Worm (Caenorhabditis elegans) whole organism, L1 larva: ENCODE data around the gene C27A2.12.
A peak's percentile ranks its signal among the peaks of the same experiment; 100 is the strongest.

Experiments
- F16B12.6 ChIP-seq: fragments of 150-350 bp; optimal IDR thresholded peaks from 2 replicates; lab custom pipeline; 2014; ENCODE audit warnings: missing biosample characterization, missing genetic modification characterization
- alr-1 ChIP-seq: fragments of 200-800 bp; sonication (Bioruptor generic); optimal IDR thresholded peaks from 2 replicates; lab custom pipeline; 2018; ENCODE audit warnings: borderline replicate concordance, mild to moderate bottlenecking, missing genetic modification characterization, missing compliant biosample characterization
- aly-2 ChIP-seq: fragments of 150-350 bp; optimal IDR thresholded peaks from 2 replicates; lab custom pipeline; 2014; ENCODE audit warnings: missing biosample characterization, missing genetic modification characterization
- ceh-63 ChIP-seq: fragments of 200-800 bp; sonication (Bioruptor generic); optimal IDR thresholded peaks from 2 replicates; lab custom pipeline; 2018; ENCODE audit warnings: mild to moderate bottlenecking, missing genetic modification characterization, missing compliant biosample characterization
- ceh-82 ChIP-seq, 3 experiments: fragments of 150-350 bp in 1 of 3; sonication (generic microtip) in 2 of 3; optimal IDR thresholded peaks; 2 replicates each; lab custom pipeline; 2014 to 2017; ENCODE audit warnings: missing biosample characterization in 3 of 3, missing genetic modification characterization in 3 of 3
- ceh-88 ChIP-seq: fragments of 200-800 bp; sonication (Bioruptor generic); IDR thresholded peaks from 2 replicates; pipeline ENCODE4 v1.3.6; 2022; ENCODE audit warnings: missing genetic modification characterization, missing compliant biosample characterization
- ces-1 ChIP-seq: fragments of 150-350 bp; optimal IDR thresholded peaks from 2 replicates; lab custom pipeline; 2014; ENCODE audit warnings: missing biosample characterization, missing genetic modification reagents, missing genetic modification characterization
- efl-1 ChIP-seq, 4 experiments: fragments of 150-350 bp; optimal IDR thresholded peaks in 3 of 4; peaks in 1 of 4; 1 replicate in 1 of 4; 2 replicates in 3 of 4; lab custom pipeline; 2014; ENCODE audit warnings: missing biosample characterization in 2 of 4, missing genetic modification characterization in 2 of 4, missing genetic modification reagents in 2 of 4
- egl-13 ChIP-seq: sonication (generic microtip); optimal IDR thresholded peaks from 2 replicates; lab custom pipeline; 2016; ENCODE audit warnings: missing genotype, missing genetic modification reagents, missing genetic modification characterization, missing compliant biosample characterization
- elt-2 ChIP-seq: sonication (generic microtip); optimal IDR thresholded peaks from 2 replicates; lab custom pipeline; 2016; ENCODE audit warnings: missing genetic modification characterization, mild to moderate bottlenecking, inconsistent platforms, missing compliant biosample characterization, missing genetic modification reagents
- ets-5 ChIP-seq: fragments of 200-800 bp; sonication (Bioruptor generic); IDR thresholded peaks from 2 replicates; pipeline ENCODE4 v1.3.6; 2022; ENCODE audit warnings: missing genetic modification characterization, missing compliant biosample characterization
- fkh-4 ChIP-seq: sonication (generic microtip); optimal IDR thresholded peaks from 2 replicates; lab custom pipeline; 2016; ENCODE audit warnings: missing compliant biosample characterization, missing genetic modification characterization, borderline replicate concordance
- fkh-8 ChIP-seq: sonication (generic microtip); optimal IDR thresholded peaks from 2 replicates; lab custom pipeline; 2016; ENCODE audit warnings: mild to moderate bottlenecking, missing genetic modification characterization, missing compliant biosample characterization
- fos-1 ChIP-seq: fragments of 150-350 bp; optimal IDR thresholded peaks from 2 replicates; lab custom pipeline; 2014; ENCODE audit warnings: missing biosample characterization, missing genetic modification characterization
- grh-1 ChIP-seq: fragments of 200-800 bp; sonication (Bioruptor generic); IDR thresholded peaks from 2 replicates; pipeline ENCODE4 v1.3.6; 2022; ENCODE audit warnings: missing genetic modification reagents, missing genetic modification characterization, missing compliant biosample characterization
- hpl-2 ChIP-seq: fragments of 150-350 bp; optimal IDR thresholded peaks from 2 replicates; lab custom pipeline; 2014; ENCODE audit warnings: missing biosample characterization, missing genetic modification reagents, missing genetic modification characterization
- isw-1 ChIP-seq: fragments of 200-800 bp; sonication (Bioruptor generic); IDR thresholded peaks from 2 replicates; pipeline ENCODE4 v1.3.6; 2022; ENCODE audit warnings: missing genetic modification characterization, missing compliant biosample characterization
- lin-35 ChIP-seq, 2 experiments: fragments of 150-350 bp; optimal IDR thresholded peaks; 2 replicates each; lab custom pipeline; 2014; ENCODE audit warnings: missing biosample characterization in 2 of 2, missing genetic modification characterization in 2 of 2, missing genetic modification reagents in 2 of 2
- lin-39 ChIP-seq: fragments of 150-350 bp; optimal IDR thresholded peaks from 2 replicates; lab custom pipeline; 2014; ENCODE audit warnings: missing biosample characterization, missing genetic modification reagents, missing genetic modification characterization
- lsy-2 ChIP-seq, 2 experiments: fragments of 150-350 bp; optimal IDR thresholded peaks; 2 replicates each; lab custom pipeline; 2014; ENCODE audit warnings: missing biosample characterization in 2 of 2, missing genetic modification characterization in 2 of 2
- mep-1 ChIP-seq: fragments of 150-350 bp; optimal IDR thresholded peaks from 2 replicates; lab custom pipeline; 2014; ENCODE audit warnings: missing biosample characterization, missing genetic modification characterization
- nhr-20 ChIP-seq: sonication (generic microtip); optimal IDR thresholded peaks from 2 replicates; lab custom pipeline; 2016; ENCODE audit warnings: mild to moderate bottlenecking, missing genetic modification characterization, missing compliant biosample characterization
- nhr-28 ChIP-seq: fragments of 150-350 bp; optimal IDR thresholded peaks from 2 replicates; lab custom pipeline; 2014; ENCODE audit warnings: missing biosample characterization, missing genetic modification characterization
- nhr-76 ChIP-seq: sonication (generic microtip); optimal IDR thresholded peaks from 2 replicates; lab custom pipeline; 2017; ENCODE audit warnings: missing biosample characterization, missing genetic modification characterization
- nhr-77 ChIP-seq: fragments of 150-350 bp; optimal IDR thresholded peaks from 2 replicates; lab custom pipeline; 2014; ENCODE audit warnings: missing biosample characterization, missing genetic modification characterization
- nhr-84 ChIP-seq: sonication (generic microtip); optimal IDR thresholded peaks from 2 replicates; lab custom pipeline; 2017; ENCODE audit warnings: missing biosample characterization, missing genetic modification characterization
- pax-3 ChIP-seq: fragments of 200-800 bp; sonication (Bioruptor generic); optimal IDR thresholded peaks from 2 replicates; lab custom pipeline; 2018; ENCODE audit warnings: mild to moderate bottlenecking, missing genetic modification characterization, moderate library complexity, missing compliant biosample characterization
- rnt-1 ChIP-seq: sonication (generic microtip); optimal IDR thresholded peaks from 2 replicates; lab custom pipeline; 2016; ENCODE audit warnings: mild to moderate bottlenecking, missing genetic modification characterization, moderate library complexity, missing compliant biosample characterization
- snu-23 ChIP-seq: sonication (generic microtip); optimal IDR thresholded peaks from 2 replicates; lab custom pipeline; 2016; ENCODE audit warnings: missing genetic modification characterization, missing compliant biosample characterization
- sptf-1 ChIP-seq: fragments of 150-350 bp; optimal IDR thresholded peaks from 2 replicates; lab custom pipeline; 2014; ENCODE audit warnings: missing biosample characterization, missing genetic modification characterization
- sup-37 ChIP-seq: fragments of 200-800 bp; sonication (Bioruptor generic); optimal IDR thresholded peaks from 2 replicates; lab custom pipeline; 2018; ENCODE audit warnings: mild to moderate bottlenecking, missing genetic modification characterization, missing compliant biosample characterization
- tbx-2 ChIP-seq: sonication (generic microtip); optimal IDR thresholded peaks from 2 replicates; lab custom pipeline; 2016; ENCODE audit warnings: missing genetic modification characterization, missing compliant biosample characterization
- unc-130 ChIP-seq: fragments of 150-350 bp; optimal IDR thresholded peaks from 2 replicates; lab custom pipeline; 2017; ENCODE audit warnings: missing biosample characterization, missing genetic modification characterization, inconsistent platforms
- unc-62 ChIP-seq: fragments of 150-350 bp; optimal IDR thresholded peaks from 2 replicates; lab custom pipeline; 2014; ENCODE audit warnings: missing biosample characterization, missing genetic modification reagents, missing genetic modification characterization
- unc-98 ChIP-seq: fragments of 200-800 bp; sonication (Bioruptor generic); IDR thresholded peaks from 2 replicates; pipeline ENCODE4 v1.3.6; 2022; ENCODE audit warnings: missing genetic modification characterization, missing compliant biosample characterization
- xbp-1 ChIP-seq: sonication (generic microtip); optimal IDR thresholded peaks from 2 replicates; lab custom pipeline; 2016; ENCODE audit warnings: missing genetic modification characterization, missing compliant biosample characterization
- zag-1 ChIP-seq: fragments of 150-350 bp; optimal IDR thresholded peaks from 2 replicates; lab custom pipeline; 2014; ENCODE audit warnings: missing biosample characterization, missing genetic modification characterization
- ztf-11 ChIP-seq, 2 experiments: sonication (generic microtip); optimal IDR thresholded peaks; 2 replicates each; lab custom pipeline; 2016 to 2017; ENCODE audit warnings: missing genetic modification characterization in 2 of 2, missing biosample characterization in 1 of 2, missing compliant biosample characterization in 1 of 2

C27A2.12 gene

DNA sequence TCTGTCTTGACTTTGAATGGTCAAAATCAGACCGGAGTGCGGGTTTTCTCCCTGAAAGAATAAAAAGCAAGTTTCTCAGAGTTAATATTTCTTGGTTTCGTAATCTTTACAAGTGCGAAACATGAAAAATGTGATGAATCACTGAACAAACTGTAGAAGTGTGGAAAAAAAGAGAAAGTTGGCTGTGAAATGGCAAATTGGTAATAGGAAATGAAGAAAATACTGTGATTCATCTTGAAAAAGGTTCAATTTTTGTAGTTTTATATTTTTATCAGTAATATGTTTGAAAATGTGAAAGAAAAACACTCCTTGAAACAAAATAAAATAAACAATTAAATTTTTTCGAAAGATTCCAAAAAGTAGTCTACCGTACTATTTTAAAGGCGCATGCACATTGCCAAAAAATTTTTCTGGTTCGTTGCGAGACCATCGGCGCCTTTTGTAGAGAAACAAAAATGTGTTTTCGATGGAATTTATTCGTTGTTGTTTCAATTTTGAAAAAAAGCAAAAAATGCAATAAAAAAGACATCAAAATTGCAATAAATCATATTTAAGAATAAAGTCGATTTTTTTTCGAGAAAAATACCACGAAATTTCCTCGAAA is 33.8 kb upstream of the C27A2.12 start, which contains the start of gene pld-1:
Gene pld-1, minus strand, starts transcription at position 51 of the 604 bp plus-strand sequence.
- TF ChIP-seq unc-130 (no peak), ceh-63 (GFP tag; lab: Kevin White, UChicago) (no peak), egl-13 (tag; lab: Kevin White, UChicago) (no peak), sup-37 (no peak), isw-1 (GFP tag; lab: Robert Waterston, UW) (no peak), nhr-84 (tag; lab: Kevin White, UChicago) (no peak), mep-1 (tag; lab: Kevin White, UChicago) (no peak), zag-1 (tag; lab: Kevin White, UChicago) (no peak), nhr-77 (no peak), pax-3 (tag; lab: Kevin White, UChicago) (no peak), lin-39 (tag; lab: Kevin White, UChicago) (no peak), efl-1 (optimal IDR thresholded peaks at IDR 0.05; lab: Kevin White, UChicago) (no peak), efl-1 (GFP tag; optimal IDR thresholded peaks at IDR 0.05 in 1 of 2; lab: Kevin White, UChicago) (no peak), fos-1 (tag; lab: Kevin White, UChicago) (no peak)

DNA sequence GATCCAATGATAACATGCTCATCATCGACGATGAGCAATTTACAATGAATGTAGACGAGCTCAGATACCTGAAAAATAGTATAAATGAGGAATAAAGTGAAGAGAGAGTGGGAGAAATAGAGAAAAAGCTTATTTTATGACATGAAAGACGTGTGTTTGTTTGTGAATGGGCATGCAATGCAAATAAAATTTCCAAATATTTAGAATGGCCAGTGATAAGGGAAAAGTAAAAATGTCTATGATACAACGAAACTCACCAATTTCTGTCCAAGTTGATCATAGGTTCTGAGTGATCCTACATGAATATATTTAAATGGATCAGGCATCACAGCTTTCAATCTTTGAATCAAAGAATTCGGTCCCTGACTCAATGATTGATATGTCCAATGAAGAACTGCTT is 28.2 kb upstream of the C27A2.12 start:
- TF ChIP-seq nhr-76 (tag; lab: Kevin White, UChicago) = no peak
- no peak for TF ChIP-seq lsy-2 (tag; optimal IDR thresholded peaks at IDR 0.05; lab: Kevin White, UChicago)
- no peak for TF ChIP-seq F16B12.6
- no peak for TF ChIP-seq unc-98 (GFP tag; lab: Robert Waterston, UW)
- TF ChIP-seq egl-13 (tag; lab: Kevin White, UChicago) = no peak
- TF ChIP-seq elt-2 (tag; lab: Kevin White, UChicago) = peak; percentile 91

DNA sequence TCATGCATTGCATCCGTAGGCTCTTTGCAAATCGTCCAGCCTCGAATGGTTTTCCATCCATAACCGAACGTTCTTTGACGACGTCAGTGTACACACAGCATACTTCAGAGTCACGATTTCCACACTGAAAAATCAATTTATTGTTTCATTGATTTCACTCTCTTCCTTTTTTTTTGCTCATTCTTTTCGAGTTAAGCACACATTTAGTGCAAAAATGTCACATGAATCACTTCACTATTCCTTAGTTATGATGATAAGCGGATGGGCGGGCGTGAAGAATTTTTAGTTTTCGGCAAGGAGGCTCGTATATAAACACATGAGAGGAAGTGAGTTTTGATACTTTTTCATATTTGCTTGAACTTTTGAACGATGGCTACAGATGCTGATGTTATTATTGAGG is 27.5 kb upstream of the C27A2.12 start, which contains the start of gene txt-9:
Gene txt-9, plus strand, starts transcription at position 336 of the 400 bp plus-strand sequence.
- TF ChIP-seq elt-2 (tag; lab: Kevin White, UChicago) (peak; percentile 62), nhr-20 (tag; lab: Kevin White, UChicago) (no peak), lin-35 (GFP tag; optimal IDR thresholded peaks at IDR 0.05; lab: Kevin White, UChicago) (peak in 1 of 2 experiments; percentile 13), fos-1 (tag; lab: Kevin White, UChicago) (no peak), nhr-84 (tag; lab: Kevin White, UChicago) (no peak), aly-2 (tag; lab: Kevin White, UChicago) (no peak), grh-1 (GFP tag; lab: Robert Waterston, UW) (no peak), tbx-2 (no peak), snu-23 (GFP tag; lab: Kevin White, UChicago) (no peak), unc-130 (no peak)

DNA sequence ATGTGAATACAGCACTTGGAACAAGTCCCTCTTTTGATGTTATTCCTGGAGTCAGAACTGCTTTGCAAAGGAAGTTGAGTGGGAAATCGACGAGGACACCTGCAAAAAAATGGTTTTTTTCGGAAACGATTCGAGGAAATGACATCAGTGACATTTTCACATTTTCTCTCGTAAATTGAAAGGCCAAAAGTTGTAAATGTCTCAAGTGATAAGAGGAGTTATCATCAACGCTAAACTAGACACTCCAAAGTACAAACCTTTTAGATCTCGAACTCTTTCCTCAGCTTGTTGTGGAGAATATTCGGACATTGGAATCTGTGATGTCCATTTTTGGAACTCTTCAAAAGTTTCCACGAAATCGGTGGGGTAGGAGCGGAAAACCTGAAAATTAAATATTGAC is 26.3 kb upstream of the C27A2.12 start:
- TF ChIP-seq ceh-82 (tag; optimal IDR thresholded peaks at IDR 0.05; lab: Kevin White, UChicago) (no peak), xbp-1 (tag; lab: Kevin White, UChicago) (no peak), efl-1 (optimal IDR thresholded peaks at IDR 0.05; lab: Kevin White, UChicago) (no peak), efl-1 (GFP tag; optimal IDR thresholded peaks at IDR 0.05 in 1 of 2; lab: Kevin White, UChicago) (peak in 1 of 2 experiments; percentile 24), nhr-77 (no peak), sptf-1 (no peak), unc-62 (GFP tag; lab: Kevin White, UChicago) (no peak), rnt-1 (tag; lab: Kevin White, UChicago) (no peak), elt-2 (tag; lab: Kevin White, UChicago) (peak; percentile 52)

DNA sequence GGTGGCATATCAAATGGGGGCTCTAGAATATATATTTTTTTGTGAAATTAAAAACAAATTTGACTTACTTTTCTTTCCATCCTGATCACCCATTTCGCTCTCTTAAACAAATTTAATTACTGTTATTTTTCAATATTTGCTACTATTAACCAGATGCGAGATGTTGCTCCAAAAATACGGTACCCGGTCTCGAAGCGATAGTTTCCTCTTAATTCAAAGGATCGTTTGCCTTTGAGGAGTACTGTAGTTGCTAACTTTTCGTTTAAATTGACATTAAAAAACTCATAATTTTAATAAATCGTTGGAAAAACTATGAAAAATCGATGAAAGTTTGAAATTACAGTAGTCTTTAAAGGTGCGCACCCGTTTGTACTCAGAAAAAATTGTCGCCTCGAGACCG is 25.4 kb upstream of the C27A2.12 start, which contains the start of gene C04G6.4:
Gene C04G6.4, minus strand, starts transcription at position 101 of the 400 bp plus-strand sequence.
- no peak for TF ChIP-seq ztf-11 (tag; optimal IDR thresholded peaks at IDR 0.05; lab: Kevin White, UChicago)
- no peak for TF ChIP-seq unc-62 (GFP tag; lab: Kevin White, UChicago)
- TF ChIP-seq zag-1 (tag; lab: Kevin White, UChicago) = no peak
- TF ChIP-seq aly-2 (tag; lab: Kevin White, UChicago) = no peak
- no peak for TF ChIP-seq lin-35 (GFP tag; optimal IDR thresholded peaks at IDR 0.05; lab: Kevin White, UChicago)
- TF ChIP-seq ets-5 (GFP tag; lab: Robert Waterston, UW) = no peak
- no peak for TF ChIP-seq fkh-4 (tag; lab: Kevin White, UChicago)
- TF ChIP-seq fos-1 (tag; lab: Kevin White, UChicago) = no peak
- no peak for TF ChIP-seq ces-1 (GFP tag; lab: Kevin White, UChicago)
- no peak for TF ChIP-seq egl-13 (tag; lab: Kevin White, UChicago)
- TF ChIP-seq hpl-2 (GFP tag; lab: Kevin White, UChicago) = no peak
- TF ChIP-seq nhr-28 (tag; lab: Kevin White, UChicago) = no peak
- TF ChIP-seq fkh-8 (tag; lab: Kevin White, UChicago) = no peak
- no peak for TF ChIP-seq nhr-77
- no peak for TF ChIP-seq mep-1 (tag; lab: Kevin White, UChicago)
- TF ChIP-seq alr-1 (tag; lab: Kevin White, UChicago) = no peak
- no peak for TF ChIP-seq ceh-88
